Worm (Caenorhabditis elegans): ENCODE results near the gene mrpl-21.

ce11 chrIII:4263048-4263447, 19.7 kb upstream of the mrpl-21 start, which contains the start of gene T08A11.1:
- no peak for TF ChIP-seq lin-35 (GFP tag; optimal IDR thresholded peaks at IDR 0.05)
- no peak for TF ChIP-seq ceh-82 (tag; optimal IDR thresholded peaks at IDR 0.05)
- TF ChIP-seq nhr-11 (tag; optimal IDR thresholded peaks at IDR 0.05) = no peak
- no peak for TF ChIP-seq rnt-1 (tag; optimal IDR thresholded peaks at IDR 0.05)
- TF ChIP-seq fos-1 (tag; optimal IDR thresholded peaks at IDR 0.05) = no peak
- no peak for TF ChIP-seq snpc-4 (tag; optimal IDR thresholded peaks at IDR 0.05)
- no peak for TF ChIP-seq unc-62 (GFP tag; optimal IDR thresholded peaks at IDR 0.05)
- TF ChIP-seq unc-30 (tag; optimal IDR thresholded peaks at IDR 0.05) = no peak
- TF ChIP-seq ztf-11 (tag; optimal IDR thresholded peaks at IDR 0.05) = no peak
- no peak for TF ChIP-seq unc-130 (tag; optimal IDR thresholded peaks at IDR 0.05)
- TF ChIP-seq ceh-63 (GFP tag; optimal IDR thresholded peaks at IDR 0.05) = no peak

All from whole organism, L1 larva.